Worm (Caenorhabditis elegans) whole organism, mixed stage, embryonic: ENCODE measurements around the gene T19C3.3.
A peak's percentile ranks its signal among the peaks of the same experiment; 100 is the strongest.

Source experiments
- M03D4.4 ChIP-seq: sonication (generic microtip); optimal IDR thresholded peaks from 2 replicates; lab custom pipeline; 2017; ENCODE audit warnings: mild to moderate bottlenecking, missing genetic modification characterization, missing compliant biosample characterization
- bed-3 ChIP-seq: fragments of 200-800 bp; sonication (Bioruptor generic); optimal IDR thresholded peaks from 3 replicates; lab custom pipeline; 2018; ENCODE audit warnings: mild to moderate bottlenecking, missing genetic modification characterization, moderate library complexity, missing compliant biosample characterization
- blmp-1 ChIP-seq: fragments of 150-350 bp; optimal IDR thresholded peaks from 2 replicates; lab custom pipeline; 2014; ENCODE audit warnings: missing biosample characterization, missing genetic modification characterization
- ceh-39 ChIP-seq: fragments of 150-350 bp; optimal IDR thresholded peaks from 2 replicates; lab custom pipeline; 2014; ENCODE audit warnings: missing biosample characterization, missing genetic modification characterization
- ceh-43 ChIP-seq: fragments of 200-800 bp; sonication (Bioruptor generic); optimal IDR thresholded peaks from 2 replicates; lab custom pipeline; 2018; ENCODE audit warnings: mild to moderate bottlenecking, missing genetic modification characterization, moderate library complexity, missing compliant biosample characterization
- ceh-83 ChIP-seq: fragments of 200-800 bp; sonication (Bioruptor generic); optimal IDR thresholded peaks from 2 replicates; lab custom pipeline; 2018; ENCODE audit warnings: mild to moderate bottlenecking, missing genetic modification characterization, missing compliant biosample characterization
- ces-1 ChIP-seq: fragments of 150-350 bp; optimal IDR thresholded peaks from 2 replicates; lab custom pipeline; 2014; ENCODE audit warnings: missing biosample characterization, missing genetic modification reagents, missing genetic modification characterization
- cnd-1 ChIP-seq: fragments of 200-800 bp; sonication (Bioruptor generic); optimal IDR thresholded peaks from 2 replicates; lab custom pipeline; 2018; ENCODE audit warnings: mild to moderate bottlenecking, missing genetic modification characterization, missing compliant biosample characterization
- drap-1 ChIP-seq: fragments of 200-800 bp; sonication (Bioruptor generic); optimal IDR thresholded peaks from 3 replicates; lab custom pipeline; 2018; ENCODE audit warnings: mild to moderate bottlenecking, missing genetic modification characterization, missing compliant biosample characterization
- elt-1 ChIP-seq: sonication (generic microtip); optimal IDR thresholded peaks from 2 replicates; lab custom pipeline; 2017; ENCODE audit warnings: missing genetic modification characterization, mild to moderate bottlenecking, missing compliant biosample characterization, antibody characterized with exemption, moderate library complexity, borderline replicate concordance; ENCODE audit not compliant: insufficient read depth
- elt-3 ChIP-seq: fragments of 150-350 bp; optimal IDR thresholded peaks from 2 replicates; lab custom pipeline; 2014; ENCODE audit warnings: missing biosample characterization, missing genetic modification characterization
- flh-1 ChIP-seq: fragments of 200-800 bp; sonication (Bioruptor generic); optimal IDR thresholded peaks from 2 replicates; lab custom pipeline; 2018; ENCODE audit warnings: mild to moderate bottlenecking, missing genetic modification characterization, moderate library complexity, missing compliant biosample characterization
- ham-2 ChIP-seq: fragments of 200-800 bp; sonication (Bioruptor generic); optimal IDR thresholded peaks from 2 replicates; lab custom pipeline; 2018; ENCODE audit warnings: mild to moderate bottlenecking, missing genetic modification characterization, missing compliant biosample characterization
- hlh-1 ChIP-seq: fragments of 150-350 bp; optimal IDR thresholded peaks from 2 replicates; lab custom pipeline; 2014; ENCODE audit warnings: missing biosample characterization, missing genetic modification reagents, missing genetic modification characterization
- lin-13 ChIP-seq: fragments of 150-350 bp; optimal IDR thresholded peaks from 2 replicates; lab custom pipeline; 2014; ENCODE audit warnings: missing biosample characterization, missing genetic modification characterization
- lin-32 ChIP-seq: fragments of 200-800 bp; sonication (Bioruptor generic); optimal IDR thresholded peaks from 2 replicates; lab custom pipeline; 2018; ENCODE audit warnings: mild to moderate bottlenecking, missing genetic modification characterization, missing compliant biosample characterization
- lsy-2 ChIP-seq: fragments of 150-350 bp; optimal IDR thresholded peaks from 2 replicates; lab custom pipeline; 2014; ENCODE audit warnings: missing biosample characterization, missing genetic modification characterization
- mab-5 ChIP-seq: fragments of 150-350 bp; optimal IDR thresholded peaks from 2 replicates; lab custom pipeline; 2014; ENCODE audit warnings: missing biosample characterization, missing genetic modification characterization
- mep-1 ChIP-seq: fragments of 150-350 bp; optimal IDR thresholded peaks from 2 replicates; lab custom pipeline; 2017; ENCODE audit warnings: missing biosample characterization, missing genetic modification reagents, missing genetic modification characterization, inconsistent platforms
- mls-2 ChIP-seq: sonication (generic microtip); optimal IDR thresholded peaks from 2 replicates; lab custom pipeline; 2016; ENCODE audit warnings: mild to moderate bottlenecking, missing genetic modification characterization, moderate library complexity, missing compliant biosample characterization
- nhr-12 ChIP-seq: fragments of 150-350 bp; optimal IDR thresholded peaks from 2 replicates; lab custom pipeline; 2014; ENCODE audit warnings: missing biosample characterization, missing genetic modification characterization
- nhr-2 ChIP-seq: fragments of 150-350 bp; optimal IDR thresholded peaks from 2 replicates; lab custom pipeline; 2014; ENCODE audit warnings: missing biosample characterization, missing genetic modification characterization
- nhr-237 ChIP-seq: fragments of 150-350 bp; optimal IDR thresholded peaks from 2 replicates; lab custom pipeline; 2014; ENCODE audit warnings: missing biosample characterization, missing genetic modification characterization
- nhr-28 ChIP-seq: fragments of 150-350 bp; optimal IDR thresholded peaks from 2 replicates; lab custom pipeline; 2014; ENCODE audit warnings: missing biosample characterization, missing genetic modification characterization
- pha-4 ChIP-seq: fragments of 150-350 bp; optimal IDR thresholded peaks from 2 replicates; lab custom pipeline; 2018; ENCODE audit warnings: missing biosample characterization, missing genetic modification reagents, missing genetic modification characterization
- sem-2 ChIP-seq: fragments of 200-800 bp; sonication (Bioruptor generic); optimal IDR thresholded peaks from 2 replicates; lab custom pipeline; 2018; ENCODE audit warnings: mild to moderate bottlenecking, missing genetic modification characterization, missing compliant biosample characterization
- snpc-4 ChIP-seq: fragments of 150-350 bp; optimal IDR thresholded peaks from 2 replicates; lab custom pipeline; 2014; ENCODE audit warnings: missing biosample characterization, missing genetic modification characterization
- sptf-1 ChIP-seq: sonication (generic microtip); optimal IDR thresholded peaks from 2 replicates; lab custom pipeline; 2017; ENCODE audit warnings: mild to moderate bottlenecking, missing genetic modification characterization, moderate library complexity, missing compliant biosample characterization
- tbx-8 ChIP-seq: fragments of 200-800 bp; sonication (Bioruptor generic); optimal IDR thresholded peaks from 2 replicates; lab custom pipeline; 2018; ENCODE audit warnings: mild to moderate bottlenecking, missing genetic modification characterization, moderate library complexity, missing compliant biosample characterization
- unc-120 ChIP-seq: sonication (generic microtip); optimal IDR thresholded peaks from 2 replicates; lab custom pipeline; 2017; ENCODE audit warnings: missing genetic modification characterization, missing compliant biosample characterization; ENCODE audit not compliant: poor library complexity, severe bottlenecking
- unc-39 ChIP-seq: fragments of 150-350 bp; optimal IDR thresholded peaks from 2 replicates; lab custom pipeline; 2014; ENCODE audit warnings: missing biosample characterization, missing genetic modification characterization
- unc-62 ChIP-seq: fragments of 150-350 bp; optimal IDR thresholded peaks from 2 replicates; lab custom pipeline; 2014; ENCODE audit warnings: missing biosample characterization, missing genetic modification reagents, missing genetic modification characterization
- zip-8 ChIP-seq: fragments of 150-350 bp; optimal IDR thresholded peaks from 2 replicates; lab custom pipeline; 2014; ENCODE audit warnings: missing biosample characterization, missing genetic modification characterization
- ztf-11 ChIP-seq: fragments of 150-350 bp; optimal IDR thresholded peaks from 2 replicates; lab custom pipeline; 2014; ENCODE audit warnings: missing biosample characterization, missing genetic modification characterization

T19C3.3 gene

ce11 chrIII:605415-606054 lies 8.8 kb downstream of the T19C3.3 start, which contains the start of the genes Y55B1AR.4 and ttr-7:
Gene Y55B1AR.4, minus strand, starts transcription at chrIII:605515.
Gene ttr-7, plus strand, starts transcription at chrIII:606004.
- no peak for TF ChIP-seq ces-1
- no peak for TF ChIP-seq elt-1 (tag; lab: Kevin White, UChicago)
- TF ChIP-seq unc-120 (tag; lab: Kevin White, UChicago) = no peak
- TF ChIP-seq zip-8 = no peak
- no peak for TF ChIP-seq nhr-2 (tag; lab: Kevin White, UChicago)
- no peak for TF ChIP-seq sptf-1 (tag; lab: Kevin White, UChicago)
- TF ChIP-seq bed-3 (GFP tag; lab: Kevin White, UChicago) = no peak
- no peak for TF ChIP-seq cnd-1 (tag; lab: Kevin White, UChicago)
- TF ChIP-seq unc-39 (tag; lab: Kevin White, UChicago) = no peak
- TF ChIP-seq mab-5 = no peak
- TF ChIP-seq hlh-1 (tag; lab: Kevin White, UChicago) = no peak
- TF ChIP-seq elt-3 = no peak
- TF ChIP-seq drap-1 (GFP tag; lab: Kevin White, UChicago) = no peak
- no peak for TF ChIP-seq mls-2

ce11 chrIII:600316-600932 lies 13.9 kb downstream of the T19C3.3 start, which contains the start of gene lec-6:
Gene lec-6, minus strand, starts transcription at chrIII:600366.
- TF ChIP-seq sptf-1 (tag; lab: Kevin White, UChicago) (no peak), unc-62 (no peak), sem-2 (GFP tag; lab: Kevin White, UChicago) (no peak), pha-4 (tag; lab: Kevin White, UChicago) (no peak), drap-1 (GFP tag; lab: Kevin White, UChicago) (no peak), elt-1 (tag; lab: Kevin White, UChicago) (no peak), nhr-237 (tag; lab: Kevin White, UChicago) (no peak), elt-3 (no peak), M03D4.4 (tag; lab: Kevin White, UChicago) (no peak), cnd-1 (tag; lab: Kevin White, UChicago) (no peak), tbx-8 (GFP tag; lab: Kevin White, UChicago) (no peak), mep-1 (tag; lab: Kevin White, UChicago) (no peak), lin-13 (tag; lab: Kevin White, UChicago) (no peak), unc-39 (tag; lab: Kevin White, UChicago) (no peak), blmp-1 (no peak)

ce11 chrIII:599279-599678 lies 15.1 kb downstream of the T19C3.3 start:
- TF ChIP-seq sem-2 (GFP tag; lab: Kevin White, UChicago) (no peak), nhr-12 (tag; lab: Kevin White, UChicago) (no peak), flh-1 (no peak), ztf-11 (tag; lab: Kevin White, UChicago) (no peak)
- TF ChIP-seq, all 35 proteins: peak for 0

DNA sequence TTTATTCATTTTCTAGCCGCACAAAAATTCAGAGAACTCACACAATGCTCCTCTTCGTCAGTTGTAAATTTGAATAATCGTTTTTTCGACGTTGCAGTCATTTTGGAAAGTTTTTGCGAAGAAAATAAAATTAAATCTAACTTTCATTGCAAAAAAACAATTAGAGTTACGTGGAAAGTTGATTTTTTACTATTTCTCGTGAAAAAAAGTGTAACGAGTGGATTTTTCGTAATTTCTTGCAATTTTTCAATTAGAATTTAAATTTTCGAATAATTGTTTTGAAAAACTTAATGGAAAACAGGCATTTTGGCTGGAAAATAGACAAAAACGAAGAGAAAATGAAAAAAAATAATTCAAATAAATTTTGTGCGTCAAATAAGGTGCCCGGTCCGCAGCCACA lies 15.7 kb downstream of the T19C3.3 start, which contains the start of gene Y55B1AR.2:
Y55B1AR.2 (minus strand) TSS at position 101 of the 400 bp plus-strand sequence.
- TF ChIP-seq nhr-28 (tag; lab: Kevin White, UChicago) (no peak), mab-5 (no peak), mep-1 (tag; lab: Kevin White, UChicago) (no peak), tbx-8 (GFP tag; lab: Kevin White, UChicago) (no peak)

DNA sequence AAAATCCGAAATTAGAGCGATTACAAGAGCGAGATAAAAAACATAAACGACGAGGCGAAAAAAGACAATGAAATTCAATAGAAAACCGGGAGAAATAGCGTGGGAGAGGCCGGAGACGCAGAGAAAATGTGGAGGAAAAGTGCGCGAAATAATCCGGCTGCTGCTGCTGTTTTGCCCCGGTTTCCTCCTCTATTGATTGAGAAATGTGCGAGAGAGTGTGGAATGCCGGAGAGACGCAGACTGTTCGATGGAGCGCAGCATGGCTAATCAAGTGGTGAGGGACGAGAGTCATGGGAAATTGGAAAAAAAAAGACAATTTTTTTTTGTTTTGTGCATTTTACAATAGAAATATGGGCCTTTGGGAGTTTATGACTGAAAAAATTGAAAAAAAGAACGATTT lies 16.2 kb downstream of the T19C3.3 start:
- TF ChIP-seq lin-13 (tag; lab: Kevin White, UChicago) (no peak), nhr-237 (tag; lab: Kevin White, UChicago) (peak; percentile 20), hlh-1 (tag; lab: Kevin White, UChicago) (peak; percentile 9), cnd-1 (tag; lab: Kevin White, UChicago) (no peak), unc-62 (no peak), lin-32 (GFP tag; lab: Kevin White, UChicago) (no peak), tbx-8 (GFP tag; lab: Kevin White, UChicago) (no peak), mab-5 (no peak), lsy-2 (tag; lab: Kevin White, UChicago) (no peak), ztf-11 (tag; lab: Kevin White, UChicago) (peak; percentile 43), zip-8 (no peak), flh-1 (no peak), mls-2 (peak; percentile 64), mep-1 (tag; lab: Kevin White, UChicago) (peak; percentile 60), drap-1 (GFP tag; lab: Kevin White, UChicago) (no peak), M03D4.4 (tag; lab: Kevin White, UChicago) (no peak), ceh-43 (GFP tag; lab: Kevin White, UChicago) (no peak), sptf-1 (tag; lab: Kevin White, UChicago) (peak; percentile 43), blmp-1 (no peak), ceh-39 (no peak), pha-4 (tag; lab: Kevin White, UChicago) (peak; percentile 39), ham-2 (GFP tag; lab: Kevin White, UChicago) (peak; percentile 97), bed-3 (GFP tag; lab: Kevin White, UChicago) (no peak), nhr-28 (tag; lab: Kevin White, UChicago) (no peak), unc-39 (tag; lab: Kevin White, UChicago) (no peak), nhr-2 (tag; lab: Kevin White, UChicago) (no peak), elt-3 (no peak), unc-120 (tag; lab: Kevin White, UChicago) (no peak), snpc-4 (tag; lab: Kevin White, UChicago) (no peak), ceh-83 (GFP tag; lab: Kevin White, UChicago) (no peak), elt-1 (tag; lab: Kevin White, UChicago) (no peak), nhr-12 (tag; lab: Kevin White, UChicago) (no peak), ces-1 (peak; percentile 91), sem-2 (GFP tag; lab: Kevin White, UChicago) (no peak)
